Fruit fly (Drosophila melanogaster): ENCODE results near the gene FoxK.

FoxK gene

DNA sequence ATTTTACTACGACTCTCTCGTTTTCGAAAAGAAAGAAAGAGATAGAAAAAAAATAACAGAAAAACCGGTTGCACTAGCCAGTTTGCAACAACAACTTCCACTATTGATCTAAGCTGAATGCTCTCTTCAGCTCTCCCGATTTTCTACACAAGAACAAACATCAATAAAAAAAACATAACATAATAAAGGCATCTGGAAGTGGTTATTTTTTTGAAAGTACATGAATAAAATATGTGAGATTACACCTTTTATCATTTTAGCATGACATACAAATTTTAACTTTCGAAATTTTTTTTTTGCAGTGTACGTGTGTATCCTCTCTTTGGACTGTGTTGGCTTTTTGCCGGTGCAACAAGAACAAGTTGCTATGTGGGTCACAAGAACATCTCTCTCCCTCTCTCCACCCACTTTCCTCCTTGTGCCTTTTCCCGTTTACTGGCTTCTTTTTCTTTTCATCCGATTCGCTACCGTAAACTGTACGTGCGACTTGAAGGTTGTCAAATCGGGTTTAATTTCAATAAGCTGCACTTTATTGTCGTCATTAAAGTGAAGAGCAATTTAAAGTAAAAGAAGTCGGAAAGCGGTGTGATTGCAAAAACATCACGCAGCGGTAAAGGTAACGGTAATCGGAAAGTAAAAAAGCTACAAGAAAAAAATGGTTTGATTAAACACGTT, 35.9 kb downstream of the FoxK start (continued):
- peak; percentile 19 for TF ChIP-seq gfzf (GFP tag; optimal IDR thresholded peaks at IDR 0.05)
- TF ChIP-seq E2f1 (GFP tag; IDR thresholded peaks at IDR 0.05), result peak; percentile 93
- peak; percentile 97 for TF ChIP-seq dpn (GFP tag; optimal IDR thresholded peaks at IDR 0.05)
- TF ChIP-seq MTF-1 (GFP tag; optimal IDR thresholded peaks at IDR 0.05; ENCODE audit: borderline replicate concordance), result peak; percentile 86
- peak in 1 of 2 experiments; percentile 91 for TF ChIP-seq Hr78 (GFP tag; optimal IDR thresholded peaks at IDR 0.05)
- TF ChIP-seq Adf1 (GFP tag; IDR thresholded peaks at IDR 0.05), result peak; percentile 54
- peak; percentile 97 for TF ChIP-seq NC2β (GFP tag; optimal IDR thresholded peaks at IDR 0.05)
- peak; percentile 96 for TF ChIP-seq Sox100B (GFP tag; optimal IDR thresholded peaks at IDR 0.05)
- peak; percentile 96 for TF ChIP-seq CG12744 (GFP tag; optimal IDR thresholded peaks at IDR 0.05)
- TF ChIP-seq CG1832 (GFP tag; optimal IDR thresholded peaks at IDR 0.05), result no peak
- no peak for TF ChIP-seq CG6791 (GFP tag; IDR thresholded peaks at IDR 0.05; ENCODE audit: partially characterized antibody)
- TF ChIP-seq CG9817 (tag; optimal IDR thresholded peaks at IDR 0.05), result peak; percentile 77
- peak; percentile 87 for TF ChIP-seq slou (GFP tag; optimal IDR thresholded peaks at IDR 0.05)
- peak; percentile 95 for TF ChIP-seq lilli (GFP tag; optimal IDR thresholded peaks at IDR 0.05)
- no peak for TF ChIP-seq unc-4 (GFP tag; IDR thresholded peaks at IDR 0.05; ENCODE audit: partially characterized antibody)
- TF ChIP-seq CG34376 (GFP tag; optimal IDR thresholded peaks at IDR 0.05), result peak; percentile 78
- peak; percentile 86; the same call in 2 of the 3 replicates for TF ChIP-seq Optix (GFP tag; IDR thresholded peaks at IDR 0.05)
- no peak for TF ChIP-seq Opbp (GFP tag; IDR thresholded peaks at IDR 0.05; ENCODE audit: partially characterized antibody)
- peak; percentile 95 for TF ChIP-seq cato (GFP tag; optimal IDR thresholded peaks at IDR 0.05; ENCODE audit: borderline replicate concordance)
- TF ChIP-seq gce (GFP tag; IDR thresholded peaks at IDR 0.05), result peak; percentile 97
- peak; percentile 97 for TF ChIP-seq tin (GFP tag; optimal IDR thresholded peaks at IDR 0.05)
- peak; percentile 76 for TF ChIP-seq vfl (GFP tag; optimal IDR thresholded peaks at IDR 0.05)
- peak; percentile 97 for TF ChIP-seq Ssrp (tag; optimal IDR thresholded peaks at IDR 0.05)
- peak; percentile 97 for TF ChIP-seq PHDP (tag; optimal IDR thresholded peaks at IDR 0.05)
- TF ChIP-seq CG8924 (tag; optimal IDR thresholded peaks at IDR 0.05), result peak; percentile 97
- peak; percentile 97 for TF ChIP-seq CG12219 (GFP tag; optimal IDR thresholded peaks at IDR 0.05)
- no peak for TF ChIP-seq nerfin-2 (GFP tag; IDR thresholded peaks at IDR 0.05; ENCODE audit: partially characterized antibody)
- peak; percentile 33 for TF ChIP-seq ash1 (GFP tag; optimal IDR thresholded peaks at IDR 0.05)
- TF ChIP-seq Stat92E (GFP tag; optimal IDR thresholded peaks at IDR 0.05), result peak in 1 of 3 experiments; percentile 97
- peak; percentile 91 for TF ChIP-seq CG1647 (GFP tag; optimal IDR thresholded peaks at IDR 0.05)
- TF ChIP-seq fd64A (GFP tag; optimal IDR thresholded peaks at IDR 0.05), result peak; percentile 88
- peak; percentile 93 for TF ChIP-seq bowl (GFP tag; IDR thresholded peaks at IDR 0.05)
- peak; percentile 92 for TF ChIP-seq CG10654 (GFP tag; optimal IDR thresholded peaks at IDR 0.05)
- TF ChIP-seq CG1603 (tag; optimal IDR thresholded peaks at IDR 0.05), result peak; percentile 95
- peak; percentile 88 for TF ChIP-seq CG8281 (tag; optimal IDR thresholded peaks at IDR 0.05)
- TF ChIP-seq CG9727 (GFP tag; optimal IDR thresholded peaks at IDR 0.05), result peak; percentile 98
- TF ChIP-seq Bteb2 (GFP tag; optimal IDR thresholded peaks at IDR 0.05), result peak; percentile 94
- peak; percentile 5 for TF ChIP-seq BEAF-32 (GFP tag; optimal IDR thresholded peaks at IDR 0.05)
- peak; percentile 94 for TF ChIP-seq CG12299 (tag; optimal IDR thresholded peaks at IDR 0.05)
- TF ChIP-seq CG13775 (GFP tag; optimal IDR thresholded peaks at IDR 0.05), result peak; percentile 94
- peak; percentile 97 for TF ChIP-seq ap (GFP tag; IDR thresholded peaks at IDR 0.05)
- peak; percentile 99 for TF ChIP-seq CG10979 (tag; optimal IDR thresholded peaks at IDR 0.05)
- no peak for TF ChIP-seq CG7963 (GFP tag; IDR thresholded peaks at IDR 0.05; ENCODE audit: partially characterized antibody)
- TF ChIP-seq fd102C (GFP tag; optimal IDR thresholded peaks at IDR 0.05), result peak; percentile 88
- TF ChIP-seq Aef1 (GFP tag; IDR thresholded peaks at IDR 0.05), result peak; percentile 94
- peak; percentile 99 for TF ChIP-seq Sox102F (GFP tag; optimal IDR thresholded peaks at IDR 0.05)
- peak; percentile 85 for TF ChIP-seq Hand (GFP tag; optimal IDR thresholded peaks at IDR 0.05)
